Worm (Caenorhabditis elegans) whole organism, dauer: ENCODE results near the gene hot-6.

Experiments used
- unc-62 ChIP-seq: sonication (generic microtip); optimal IDR thresholded peaks from 2 replicates; lab custom pipeline; 2017; ENCODE audit warnings: missing biosample characterization, missing genetic modification reagents, missing genetic modification characterization

Gene hot-6

DNA sequence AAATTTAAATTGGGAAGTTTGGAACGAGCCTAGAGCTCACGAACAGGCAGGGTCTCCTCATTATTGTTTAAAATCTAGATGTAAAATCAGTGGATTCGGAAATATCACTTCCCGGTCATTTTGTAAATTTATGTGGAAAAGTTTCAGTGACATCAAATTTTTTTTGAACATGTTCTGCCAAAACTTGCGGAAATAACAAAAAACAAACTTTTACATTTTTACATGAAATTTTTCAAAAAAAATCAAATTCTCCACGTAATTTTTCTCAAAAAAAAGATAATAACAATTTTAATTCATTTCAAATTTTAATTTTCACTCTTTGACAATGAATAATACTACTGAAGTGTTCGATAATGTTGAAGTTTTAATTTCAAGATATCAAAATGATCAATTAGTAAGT is 18.8 kb upstream of the hot-6 start, which contains the start of gene C45B11.5:
TSS of gene C45B11.5 (plus strand) at position 301 of the 400 bp plus-strand sequence.
- TF ChIP-seq unc-62 (GFP tag; lab: Kevin White, UChicago): no peak

ce11 chrV:11040473-11040872 is 17.7 kb upstream of the hot-6 start, which contains the start of gene C45B11.8:
Gene C45B11.8, plus strand, starts transcription at chrV:11040773.
- TF ChIP-seq unc-62 (GFP tag; lab: Kevin White, UChicago): no peak

ce11 chrV:11040020-11040419 is 17.3 kb upstream of the hot-6 start, which contains the start of gene C45B11.9:
Gene C45B11.9, plus strand, starts transcription at chrV:11040320.
- no peak for TF ChIP-seq unc-62 (GFP tag; lab: Kevin White, UChicago)

DNA sequence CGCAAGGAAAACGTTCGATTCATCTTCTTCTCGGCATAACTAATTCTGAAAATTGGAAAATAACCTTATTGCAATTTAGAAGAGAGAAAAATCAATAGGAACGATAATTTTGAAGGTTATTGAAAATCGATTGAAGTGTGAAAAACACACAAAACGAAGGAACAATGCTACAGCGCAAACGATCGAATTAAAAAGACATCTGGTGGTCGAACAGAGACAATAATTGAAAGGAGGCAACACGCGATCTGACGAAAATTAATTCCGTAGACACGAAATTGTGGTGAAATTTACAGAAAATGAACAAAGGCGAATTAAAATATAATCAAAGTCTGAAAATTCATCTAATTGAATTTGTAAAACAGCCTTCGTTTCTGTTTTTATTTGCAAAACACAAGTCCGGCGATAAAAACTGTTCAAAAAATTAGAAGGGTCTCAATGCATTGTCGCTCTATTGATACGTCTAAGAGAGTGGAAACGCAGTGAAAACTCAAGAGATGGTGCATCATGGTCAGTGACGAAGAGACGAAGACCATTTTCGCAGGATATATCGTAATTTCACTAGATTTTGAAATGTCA is 16.7 kb upstream of the hot-6 start, which contains the start of gene pak-2:
TSS of gene pak-2 (minus strand) at position 51 of the 576 bp plus-strand sequence.
- no peak for TF ChIP-seq unc-62 (GFP tag; lab: Kevin White, UChicago)

DNA sequence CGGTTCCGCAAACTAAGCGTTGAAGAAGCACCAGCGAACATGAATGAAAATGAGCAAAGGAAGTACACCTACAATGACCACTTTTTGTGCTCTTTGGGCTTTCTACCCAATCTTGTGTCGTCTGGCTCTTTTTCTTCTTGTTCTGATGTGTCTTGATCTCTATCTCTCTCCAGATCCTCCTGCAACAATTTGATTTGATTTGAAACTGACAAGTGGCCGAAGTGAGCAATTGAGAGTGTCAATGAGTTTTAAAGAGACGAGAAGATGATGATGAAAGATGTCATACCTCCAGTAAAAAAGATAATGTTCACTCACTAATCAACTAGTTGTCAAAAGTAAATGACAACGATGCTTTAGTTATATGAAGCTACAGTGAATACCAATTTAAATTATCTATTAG is 12.0 kb upstream of the hot-6 start, which contains the start of gene pptr-2:
TSS of gene pptr-2 (minus strand) at position 184 of the 400 bp plus-strand sequence.
- no peak for TF ChIP-seq unc-62 (GFP tag; lab: Kevin White, UChicago)

ce11 chrV:11033241-11033640 is 10.5 kb upstream of the hot-6 start:
- TF ChIP-seq unc-62 (GFP tag; lab: Kevin White, UChicago): no peak

ce11 chrV:11030675-11031074 is 7.9 kb upstream of the hot-6 start:
- no peak for TF ChIP-seq unc-62 (GFP tag; lab: Kevin White, UChicago)

- no peak for TF ChIP-seq unc-62 (GFP tag; lab: Kevin White, UChicago)
These were observed 6.6 kb upstream of the hot-6 start for ce11 chrV:11029309-11029708.

- no peak for TF ChIP-seq unc-62 (GFP tag; lab: Kevin White, UChicago)
These were observed 5.0 kb upstream of the hot-6 start for ce11 chrV:11027740-11028139.

- no peak for TF ChIP-seq unc-62 (GFP tag; lab: Kevin White, UChicago)
These were observed 5.7 kb downstream of the hot-6 start for ce11 chrV:11016846-11017553.

ce11 chrV:11014758-11015157 is 8.0 kb downstream of the hot-6 start:
- TF ChIP-seq unc-62 (GFP tag; lab: Kevin White, UChicago): no peak

- no peak for TF ChIP-seq unc-62 (GFP tag; lab: Kevin White, UChicago)
These were observed 9.6 kb downstream of the hot-6 start for ce11 chrV:11013179-11013578.

- TF ChIP-seq unc-62 (GFP tag; lab: Kevin White, UChicago): no peak
These were observed 10.3 kb downstream of the hot-6 start, which contains the start of gene C13G3.1 for ce11 chrV:11012419-11012818. Gene C13G3.1, minus strand, starts transcription at chrV:11012465.

DNA sequence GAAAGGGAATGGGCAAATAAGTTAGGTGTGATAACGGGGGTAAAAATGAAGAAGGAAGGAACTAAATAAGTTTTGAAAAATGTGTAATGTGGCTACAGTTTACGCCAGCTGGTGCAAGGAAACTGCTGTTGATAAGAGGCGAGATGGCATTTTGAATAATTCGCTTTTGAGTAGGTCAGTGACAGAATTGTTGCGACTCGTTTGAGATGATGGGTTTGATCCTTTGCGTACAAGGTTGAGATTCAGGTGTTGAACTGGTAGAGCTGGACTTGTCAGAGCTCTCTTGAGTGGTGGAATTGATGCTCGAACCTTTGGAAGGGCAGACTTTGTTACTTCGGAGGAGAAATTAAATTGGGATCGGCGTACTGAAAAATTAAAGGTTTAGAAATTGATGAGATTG is 10.9 kb downstream of the hot-6 start:
- TF ChIP-seq unc-62 (GFP tag; lab: Kevin White, UChicago): no peak

- TF ChIP-seq unc-62 (GFP tag; lab: Kevin White, UChicago): no peak
These were observed 12.0 kb downstream of the hot-6 start for ce11 chrV:11010768-11011167.

- TF ChIP-seq unc-62 (GFP tag; lab: Kevin White, UChicago): no peak
These were observed 13.6 kb downstream of the hot-6 start for ce11 chrV:11009124-11009524.

- no peak for TF ChIP-seq unc-62 (GFP tag; lab: Kevin White, UChicago)
These were observed 15.1 kb downstream of the hot-6 start for ce11 chrV:11007651-11008050.
